Fruit fly (Drosophila melanogaster) whole organism, embryonic: ENCODE results near the gene Etfb.

Experiments used
- ATbp ChIP-seq: fragments of 200-800 bp; sonication (Bioruptor generic); optimal IDR thresholded peaks from 2 replicates; lab custom pipeline; 2017; ENCODE audit warnings: missing biosample characterization, mild to moderate bottlenecking, missing genetic modification characterization, missing genetic modification reagents
- Blimp-1 ChIP-seq: fragments of 200-800 bp; sonication (Bioruptor generic); optimal IDR thresholded peaks from 3 replicates; lab custom pipeline; 2018; ENCODE audit warnings: missing biosample characterization, missing genetic modification characterization, mild to moderate bottlenecking, moderate library complexity, missing genetic modification reagents
- CG10565 ChIP-seq: fragments of 200-800 bp; sonication (Bioruptor generic); optimal IDR thresholded peaks from 3 replicates; lab custom pipeline; 2016; ENCODE audit warnings: missing biosample characterization, mild to moderate bottlenecking, missing genetic modification characterization
- CG10959 ChIP-seq: fragments of 200-800 bp; sonication (Bioruptor generic); IDR thresholded peaks from 2 replicates; pipeline ENCODE4 v1.3.6; 2022; ENCODE audit warnings: missing biosample characterization, missing genetic modification characterization
- CG10979 ChIP-seq: fragments of 200-800 bp; sonication (Bioruptor generic); optimal IDR thresholded peaks from 2 replicates; lab custom pipeline; 2018; ENCODE audit warnings: missing biosample characterization, mild to moderate bottlenecking, missing genetic modification characterization, moderate library complexity
- CG12942 ChIP-seq: fragments of 200-800 bp; sonication (Bioruptor generic); optimal IDR thresholded peaks from 3 replicates; lab custom pipeline; 2016; ENCODE audit warnings: missing biosample characterization, missing genetic modification characterization
- CG13775 ChIP-seq: fragments of 200-800 bp; sonication (Bioruptor generic); optimal IDR thresholded peaks from 3 replicates; lab custom pipeline; 2017; ENCODE audit warnings: missing biosample characterization, mild to moderate bottlenecking, missing genetic modification characterization
- CG13894 ChIP-seq: fragments of 200-800 bp; sonication (Bioruptor generic); optimal IDR thresholded peaks from 3 replicates; lab custom pipeline; 2018; ENCODE audit warnings: missing biosample characterization, mild to moderate bottlenecking, missing genetic modification characterization, moderate library complexity
- CG14050 ChIP-seq: fragments of 200-800 bp; sonication (Bioruptor generic); IDR thresholded peaks from 3 replicates; pipeline ENCODE4 v1.3.6; 2022; ENCODE audit warnings: missing biosample characterization, missing genetic modification characterization
- CG14441 ChIP-seq: fragments of 200-800 bp; sonication (Bioruptor generic); IDR thresholded peaks from 2 replicates; pipeline ENCODE4 v1.3.6; 2022; ENCODE audit warnings: missing biosample characterization, missing genetic modification characterization
- CG14860 ChIP-seq: fragments of 200-800 bp; sonication (Bioruptor generic); IDR thresholded peaks from 3 replicates; pipeline ENCODE4 v1.3.6; 2022; ENCODE audit warnings: missing biosample characterization, missing genetic modification characterization; ENCODE audit not compliant: partially characterized antibody
- CG16779 ChIP-seq: fragments of 200-800 bp; sonication (Bioruptor generic); IDR thresholded peaks from 2 replicates; pipeline ENCODE4 v1.3.6; 2022; ENCODE audit warnings: missing biosample characterization, missing genetic modification characterization
- CG17385 ChIP-seq: fragments of 200-800 bp; sonication (Bioruptor generic); optimal IDR thresholded peaks from 3 replicates; lab custom pipeline; 2018; ENCODE audit warnings: missing biosample characterization, mild to moderate bottlenecking, missing genetic modification characterization
- CG17568 ChIP-seq: fragments of 200-800 bp; sonication (Bioruptor generic); optimal IDR thresholded peaks from 2 replicates; lab custom pipeline; 2018; ENCODE audit warnings: missing biosample characterization, mild to moderate bottlenecking, missing genetic modification characterization, moderate library complexity
- CG2116 ChIP-seq: fragments of 200-800 bp; sonication (Bioruptor generic); optimal IDR thresholded peaks from 3 replicates; lab custom pipeline; 2018; ENCODE audit warnings: missing biosample characterization, mild to moderate bottlenecking, missing genetic modification characterization
- CG3065 ChIP-seq: fragments of 200-800 bp; sonication (Bioruptor generic); optimal IDR thresholded peaks from 2 replicates; lab custom pipeline; 2016; ENCODE audit warnings: missing biosample characterization, missing genetic modification characterization
- CG34422 ChIP-seq: fragments of 200-800 bp; sonication (Bioruptor generic); IDR thresholded peaks from 3 replicates; pipeline ENCODE4 v1.3.6; 2022; ENCODE audit warnings: missing biosample characterization, missing genetic modification characterization
- CG3838 ChIP-seq: fragments of 200-800 bp; sonication (Bioruptor generic); optimal IDR thresholded peaks from 3 replicates; lab custom pipeline; 2016; ENCODE audit warnings: missing biosample characterization, missing genetic modification characterization
- CG4360 ChIP-seq: fragments of 200-800 bp; sonication (Bioruptor generic); IDR thresholded peaks from 2 replicates; pipeline ENCODE4 v1.3.6; 2022; ENCODE audit warnings: missing biosample characterization, missing genetic modification characterization
- CG4424 ChIP-seq: fragments of 200-800 bp; sonication (Bioruptor generic); optimal IDR thresholded peaks from 3 replicates; lab custom pipeline; 2016; ENCODE audit warnings: missing biosample characterization, missing genetic modification characterization
- CG7839 ChIP-seq: fragments of 200-800 bp; sonication (Bioruptor generic); optimal IDR thresholded peaks from 3 replicates; lab custom pipeline; 2018; ENCODE audit warnings: missing biosample characterization, mild to moderate bottlenecking, missing genetic modification characterization, moderate library complexity
- CG7928 ChIP-seq: fragments of 200-800 bp; sonication (Bioruptor generic); optimal IDR thresholded peaks from 2 replicates; lab custom pipeline; 2017; ENCODE audit warnings: missing biosample characterization, mild to moderate bottlenecking, missing genetic modification characterization
- CG8089 ChIP-seq: fragments of 200-800 bp; sonication (Bioruptor generic); optimal IDR thresholded peaks from 3 replicates; lab custom pipeline; 2016; ENCODE audit warnings: missing biosample characterization, missing genetic modification characterization
- CG8765 ChIP-seq: fragments of 200-800 bp; sonication (Bioruptor generic); IDR thresholded peaks from 2 replicates; pipeline ENCODE4 v1.3.6; 2022; ENCODE audit warnings: missing biosample characterization, missing genetic modification characterization
- CHES-1-like ChIP-seq: fragments of 200-800 bp; sonication (Bioruptor generic); optimal IDR thresholded peaks from 2 replicates; lab custom pipeline; 2016; ENCODE audit warnings: missing biosample characterization, missing genetic modification characterization
- Dip2 ChIP-seq: fragments of 200-800 bp; sonication (Bioruptor generic); IDR thresholded peaks from 2 replicates; pipeline ENCODE4 v1.3.6; 2022; ENCODE audit warnings: missing biosample characterization, missing genetic modification characterization
- Ets65A ChIP-seq: fragments of 200-800 bp; sonication (Bioruptor generic); peaks from one replicate; lab custom pipeline; 2016; ENCODE audit warnings: missing biosample characterization, missing genetic modification characterization
- Gsc ChIP-seq: fragments of 200-800 bp; sonication (Bioruptor generic); IDR thresholded peaks from 2 replicates; pipeline ENCODE4 v1.3.6; 2022; ENCODE audit warnings: missing biosample characterization, missing genetic modification characterization
- HLH3B ChIP-seq: fragments of 200-800 bp; sonication (Bioruptor generic); IDR thresholded peaks from 2 replicates; pipeline ENCODE4 v1.3.6; 2022; ENCODE audit warnings: missing biosample characterization, missing genetic modification characterization
- Hand ChIP-seq: fragments of 200-800 bp; sonication (Bioruptor generic); optimal IDR thresholded peaks from 2 replicates; lab custom pipeline; 2017; ENCODE audit warnings: mild to moderate bottlenecking, missing biosample characterization, missing genetic modification reagents, missing genetic modification characterization
- Lim3 ChIP-seq: fragments of 200-800 bp; sonication (Bioruptor generic); IDR thresholded peaks from 2 replicates; pipeline ENCODE4 v1.3.6; 2022; ENCODE audit warnings: missing biosample characterization, missing genetic modification characterization
- Mad ChIP-seq: fragments of 200-800 bp; sonication (Bioruptor generic); optimal IDR thresholded peaks from 2 replicates; lab custom pipeline; 2016; ENCODE audit warnings: missing biosample characterization, missing genetic modification characterization
- Oaz ChIP-seq: fragments of 200-800 bp; sonication (Bioruptor generic); IDR thresholded peaks from 2 replicates; pipeline ENCODE4 v1.3.6; 2022; ENCODE audit warnings: missing biosample characterization, missing genetic modification characterization
- Vsx1 ChIP-seq: fragments of 200-800 bp; sonication (Bioruptor generic); optimal IDR thresholded peaks from 2 replicates; lab custom pipeline; 2017; ENCODE audit warnings: missing biosample characterization, mild to moderate bottlenecking, missing genetic modification characterization, missing genetic modification reagents
- bcd ChIP-seq: fragments of 200-800 bp; sonication (Bioruptor generic); optimal IDR thresholded peaks from 2 replicates; lab custom pipeline; 2017; ENCODE audit warnings: missing biosample characterization, mild to moderate bottlenecking, missing genetic modification characterization
- corto ChIP-seq: fragments of 200-800 bp; sonication (Bioruptor generic); optimal IDR thresholded peaks from 2 replicates; lab custom pipeline; 2016; ENCODE audit warnings: missing biosample characterization, mild to moderate bottlenecking, missing genetic modification characterization, moderate library complexity
- croc ChIP-seq: fragments of 200-800 bp; sonication (Bioruptor generic); conservative IDR thresholded peaks from 3 replicates; pipeline ENCODE4 v1.3.6; 2022; ENCODE audit warnings: missing biosample characterization, missing genetic modification characterization
- dati ChIP-seq: fragments of 200-800 bp; sonication (Bioruptor generic); IDR thresholded peaks from 2 replicates; pipeline ENCODE4 v1.3.6; 2022; ENCODE audit warnings: missing biosample characterization, missing genetic modification characterization
- ems ChIP-seq: fragments of 200-800 bp; sonication (Bioruptor generic); optimal IDR thresholded peaks from 3 replicates; lab custom pipeline; 2016; ENCODE audit warnings: missing biosample characterization, missing genetic modification characterization
- hth ChIP-seq: fragments of >200 bp; optimal IDR thresholded peaks from 2 replicates; lab custom pipeline; 2017; ENCODE audit warnings: inconsistent platforms
- jumu ChIP-seq: fragments of 200-800 bp; sonication (Bioruptor generic); optimal IDR thresholded peaks from 3 replicates; lab custom pipeline; 2016; ENCODE audit warnings: missing biosample characterization, missing genetic modification characterization
- kay ChIP-seq: fragments of 200-800 bp; sonication (Bioruptor generic); optimal IDR thresholded peaks from 2 replicates; lab custom pipeline; 2016; ENCODE audit warnings: missing biosample characterization, missing genetic modification characterization
- maf-S ChIP-seq: fragments of 200-800 bp; sonication (Bioruptor generic); optimal IDR thresholded peaks from 2 replicates; lab custom pipeline; 2016; ENCODE audit warnings: missing biosample characterization, missing genetic modification characterization
- mam ChIP-seq: fragments of 200-800 bp; sonication (Bioruptor generic); optimal IDR thresholded peaks from 3 replicates; lab custom pipeline; 2016; ENCODE audit warnings: missing biosample characterization, missing genetic modification characterization
- mirr ChIP-seq: fragments of 200-800 bp; sonication (Bioruptor generic); optimal IDR thresholded peaks from 3 replicates; lab custom pipeline; 2018; ENCODE audit warnings: missing biosample characterization, mild to moderate bottlenecking, missing genetic modification characterization
- nerfin-2 ChIP-seq: fragments of 200-800 bp; sonication (Bioruptor generic); IDR thresholded peaks from 2 replicates; pipeline ENCODE4 v1.3.6; 2022; ENCODE audit warnings: missing biosample characterization, missing genetic modification characterization; ENCODE audit not compliant: partially characterized antibody
- pum ChIP-seq: fragments of 200-800 bp; sonication (Bioruptor generic); optimal IDR thresholded peaks from 2 replicates; lab custom pipeline; 2016; ENCODE audit warnings: missing biosample characterization, missing genetic modification characterization
- schlank ChIP-seq: fragments of 200-800 bp; sonication (Bioruptor generic); optimal IDR thresholded peaks from 2 replicates; lab custom pipeline; 2018; ENCODE audit warnings: missing biosample characterization, mild to moderate bottlenecking, missing genetic modification characterization
- sd ChIP-seq: fragments of 200-800 bp; sonication (Bioruptor generic); optimal IDR thresholded peaks from 3 replicates; lab custom pipeline; 2018; ENCODE audit warnings: missing biosample characterization, mild to moderate bottlenecking, missing genetic modification characterization, moderate library complexity
- slou ChIP-seq: fragments of 200-800 bp; sonication (Bioruptor generic); optimal IDR thresholded peaks from 3 replicates; lab custom pipeline; 2016; ENCODE audit warnings: missing biosample characterization, missing genetic modification characterization
- vnd ChIP-seq: fragments of 200-800 bp; sonication (Bioruptor generic); IDR thresholded peaks from 3 replicates; pipeline ENCODE4 v1.3.6; 2022; ENCODE audit warnings: missing biosample characterization, missing genetic modification characterization; ENCODE audit not compliant: partially characterized antibody

Gene Etfb

dm6 chr3R:29773833-29774324 lies 28.9 kb downstream of the Etfb start (continued):
- TF ChIP-seq CG17568 (GFP tag; lab: Kevin White, UChicago) (no peak), CG13775 (peak; percentile 75), CG14441 (GFP tag; lab: Robert Waterston, UW) (peak; percentile 70), CG14050 (GFP tag; lab: Robert Waterston, UW) (peak; percentile 63; the same call in 2 of the 3 replicates), mam (GFP tag; lab: Kevin White, UChicago) (peak; percentile 84), CG16779 (0 out of 2 replicates have a peak, but pooled peaks have one; percentile 6), maf-S (GFP tag; lab: Kevin White, UChicago) (peak; percentile 71), CG4360 (GFP tag; lab: Robert Waterston, UW) (no peak), CG34422 (no peak), HLH3B (GFP tag; lab: Robert Waterston, UW) (peak; percentile 56), Hand (GFP tag; lab: Kevin White, UChicago) (peak; percentile 77), Vsx1 (no peak), CG13894 (peak; percentile 99), ATbp (peak; percentile 18), Mad (GFP tag; lab: Kevin White, UChicago) (peak; percentile 21), Lim3 (no peak), sd (tag; lab: Kevin White, UChicago) (no peak), Blimp-1 (GFP tag; lab: Kevin White, UChicago) (peak; percentile 37), CG17385 (GFP tag; lab: Kevin White, UChicago) (peak; percentile 67), croc (peak; percentile 55; the same call in 2 of the 3 replicates), CG8765 (GFP tag; lab: Robert Waterston, UW) (no peak; the same call in 1 of the 2 replicates), CG10565 (GFP tag; lab: Kevin White, UChicago) (no peak), schlank (tag; lab: Kevin White, UChicago) (peak; percentile 48), Gsc (GFP tag; lab: Robert Waterston, UW) (no peak), nerfin-2 (no peak), CG3838 (GFP tag; lab: Kevin White, UChicago) (no peak), slou (GFP tag; lab: Kevin White, UChicago) (peak; percentile 64), CG7928 (peak; percentile 11), CG10979 (peak; percentile 45), dati (GFP tag; lab: Robert Waterston, UW) (no peak), mirr (GFP tag; lab: Kevin White, UChicago) (peak; percentile 63), Oaz (peak; percentile 49), corto (GFP tag; lab: Kevin White, UChicago) (no peak), ems (peak; percentile 75), CG2116 (GFP tag; lab: Kevin White, UChicago) (no peak), CHES-1-like (GFP tag; lab: Kevin White, UChicago) (peak; percentile 77), vnd (GFP tag; lab: Robert Waterston, UW) (no peak), CG7839 (tag; lab: Kevin White, UChicago) (peak; percentile 85), bcd (GFP tag; lab: Kevin White, UChicago) (peak; percentile 74), CG10959 (GFP tag; lab: Robert Waterston, UW) (peak; percentile 46), CG4424 (GFP tag; lab: Kevin White, UChicago) (peak; percentile 64), jumu (GFP tag; lab: Kevin White, UChicago) (peak; percentile 53), CG12942 (peak; percentile 53), Ets65A (GFP tag; lab: Kevin White, UChicago) (peak; percentile 98), CG8089 (peak; percentile 61), Dip2 (GFP tag; lab: Robert Waterston, UW) (0 out of 2 replicates have a peak, but pooled peaks have one; percentile 10), hth (lab: Kevin White, UChicago) (no peak), CG3065 (no peak), pum (peak; percentile 67), kay (peak; percentile 89), CG14860 (GFP tag; lab: Robert Waterston, UW) (no peak)
